Worm (Caenorhabditis elegans): Measurements from ENCODE around the gene pqn-35.

The pqn-35 gene

DNA sequence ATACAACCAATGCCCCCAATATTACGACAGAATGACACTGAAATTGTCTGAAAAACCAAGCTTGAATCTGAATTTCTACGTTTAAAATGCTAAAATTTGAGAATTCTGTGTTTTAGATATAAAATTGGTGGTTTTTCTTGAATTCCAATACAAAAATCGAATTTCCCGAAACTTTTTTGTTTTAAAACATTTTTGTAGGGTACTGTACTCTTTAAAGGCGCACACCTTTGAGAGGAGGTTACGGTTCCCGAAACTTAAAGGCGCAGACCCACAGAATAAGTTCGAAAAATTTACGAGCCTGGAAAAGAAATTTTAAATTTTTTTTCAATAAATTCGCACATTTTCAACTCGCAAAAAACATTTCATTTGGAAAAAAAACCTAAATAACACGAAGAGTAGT, 8.1 kb upstream of the pqn-35 start:
- no peak for TF ChIP-seq ztf-4 (tag; optimal IDR thresholded peaks at IDR 0.05)
- no peak for TF ChIP-seq unc-62 (GFP tag; optimal IDR thresholded peaks at IDR 0.05)
- no peak for TF ChIP-seq egl-5 (tag; optimal IDR thresholded peaks at IDR 0.05)
- TF ChIP-seq elt-1 (tag; optimal IDR thresholded peaks at IDR 0.05): no peak
- no peak for TF ChIP-seq nhr-12 (tag; optimal IDR thresholded peaks at IDR 0.05)
- no peak for TF ChIP-seq elt-2 (tag; optimal IDR thresholded peaks at IDR 0.05)
- TF ChIP-seq nhr-67 (tag; optimal IDR thresholded peaks at IDR 0.05): no peak

DNA sequence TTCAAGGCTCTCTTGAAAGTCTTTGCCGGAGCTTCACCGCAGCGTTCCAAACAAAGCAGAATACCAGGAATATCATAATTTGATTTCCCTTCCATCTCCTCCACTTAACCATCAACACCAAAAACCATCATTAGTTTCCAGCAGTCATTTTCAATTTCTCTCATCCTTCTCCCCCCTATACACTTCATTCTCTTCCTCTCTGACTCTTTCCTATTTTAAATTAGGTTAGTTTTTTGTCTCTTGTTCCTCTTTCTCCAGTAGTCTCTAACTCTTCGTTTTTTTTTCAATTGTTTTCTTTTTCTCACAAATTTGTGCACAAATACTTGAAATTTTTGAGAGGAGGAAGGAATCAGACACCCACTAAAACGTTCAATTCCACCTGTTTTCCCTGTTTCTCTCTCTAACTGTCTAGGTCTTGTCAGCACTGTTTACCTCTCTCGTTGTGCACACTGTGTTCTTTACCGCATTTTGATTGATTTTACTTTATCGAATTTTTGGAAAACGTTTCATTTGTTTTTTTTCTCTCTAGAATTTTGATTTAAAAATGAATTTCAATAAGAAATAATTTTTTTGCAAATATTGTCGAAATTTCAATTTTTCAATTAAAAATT, 6.0 kb upstream of the pqn-35 start:
- TF ChIP-seq fkh-10 (GFP tag; optimal IDR thresholded peaks at IDR 0.05) (peak; percentile 87), ztf-4 (tag; optimal IDR thresholded peaks at IDR 0.05) (no peak), aly-2 (tag; optimal IDR thresholded peaks at IDR 0.05) (no peak), pqm-1 (tag; optimal IDR thresholded peaks at IDR 0.05) (peak; percentile 40), pha-4 (tag; optimal IDR thresholded peaks at IDR 0.05) (peak; percentile 79), elt-2 (tag; optimal IDR thresholded peaks at IDR 0.05) (peak; percentile 37)

ce11 chrII:4608073-4608472, 4.7 kb upstream of the pqn-35 start, which contains the start of gene F35D11.3:
F35D11.3 (plus strand) TSS chrII:4608372.
- TF ChIP-seq elt-3 (tag; optimal IDR thresholded peaks at IDR 0.05): no peak
- no peak for TF ChIP-seq jun-1 (tag; optimal IDR thresholded peaks at IDR 0.05)
- TF ChIP-seq zag-1 (tag; optimal IDR thresholded peaks at IDR 0.05): no peak
- no peak for TF ChIP-seq egl-5 (tag; optimal IDR thresholded peaks at IDR 0.05)
- no peak for TF ChIP-seq snpc-4 (tag; optimal IDR thresholded peaks at IDR 0.05)
- no peak for TF ChIP-seq unc-39 (tag; optimal IDR thresholded peaks at IDR 0.05)
- TF ChIP-seq daf-12 (tag; optimal IDR thresholded peaks at IDR 0.05): no peak
- TF ChIP-seq fkh-10 (GFP tag; optimal IDR thresholded peaks at IDR 0.05): peak; percentile 63

ce11 chrII:4616443-4616842, 3.6 kb downstream of the pqn-35 start, which contains the start of gene clec-136:
clec-136 (minus strand) TSS chrII:4616543.
- no peak for TF ChIP-seq nhr-23 (tag; optimal IDR thresholded peaks at IDR 0.05)
- no peak for TF ChIP-seq ceh-82 (tag; optimal IDR thresholded peaks at IDR 0.05)
- TF ChIP-seq ceh-9 (tag; optimal IDR thresholded peaks at IDR 0.05): no peak
- TF ChIP-seq mml-1 (tag; optimal IDR thresholded peaks at IDR 0.05): no peak
- no peak for TF ChIP-seq nhr-76 (tag; optimal IDR thresholded peaks at IDR 0.05)
- TF ChIP-seq nhr-12 (tag; optimal IDR thresholded peaks at IDR 0.05): no peak
- no peak for TF ChIP-seq ama-1 (optimal IDR thresholded peaks at IDR 0.05)
- TF ChIP-seq egl-5 (tag; optimal IDR thresholded peaks at IDR 0.05): no peak
- no peak for TF ChIP-seq R02D3.7 (tag; optimal IDR thresholded peaks at IDR 0.05)
- TF ChIP-seq nhr-237 (tag; optimal IDR thresholded peaks at IDR 0.05): no peak
- no peak for TF ChIP-seq fos-1 (tag; optimal IDR thresholded peaks at IDR 0.05)
- TF ChIP-seq pha-4 (tag; optimal IDR thresholded peaks at IDR 0.05): no peak
- no peak for TF ChIP-seq nhr-67 (tag; optimal IDR thresholded peaks at IDR 0.05)
- TF ChIP-seq lsy-12 (tag; optimal IDR thresholded peaks at IDR 0.05): no peak
- TF ChIP-seq nhr-43 (tag; optimal IDR thresholded peaks at IDR 0.05; ENCODE audit: poor library complexity, severe bottlenecking): no peak
- no peak for TF ChIP-seq nhr-11 (tag; optimal IDR thresholded peaks at IDR 0.05)
- TF ChIP-seq lin-15B (tag; optimal IDR thresholded peaks at IDR 0.05): no peak
- no peak for TF ChIP-seq nhr-77 (tag; optimal IDR thresholded peaks at IDR 0.05)
- no peak for TF ChIP-seq ztf-11 (tag; optimal IDR thresholded peaks at IDR 0.05)

DNA sequence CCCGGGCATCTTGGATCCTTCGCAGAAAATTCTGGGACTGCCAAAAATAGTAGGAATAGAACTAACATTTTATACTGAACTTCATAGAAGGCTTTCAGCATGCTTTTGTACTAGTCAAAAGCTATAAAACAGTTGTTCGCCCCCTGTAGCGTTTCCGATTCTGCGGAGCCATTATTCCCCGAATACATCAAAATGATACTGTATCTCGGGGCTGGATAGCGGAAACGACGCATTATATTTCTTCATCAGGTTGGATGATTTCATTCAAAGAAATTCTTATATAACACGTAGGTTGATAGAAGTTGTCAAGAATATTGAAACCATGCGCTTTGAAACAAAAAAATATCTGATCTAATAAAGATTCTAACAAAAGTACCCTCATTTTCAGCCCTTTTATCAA, 5.2 kb downstream of the pqn-35 start, which contains the start of gene clec-137:
Gene clec-137 (minus strand): TSS at position 101 of the 400 bp plus-strand sequence.
- TF ChIP-seq sea-2 (GFP tag; optimal IDR thresholded peaks at IDR 0.05) (no peak), ceh-9 (tag; optimal IDR thresholded peaks at IDR 0.05) (no peak), nhr-23 (tag; optimal IDR thresholded peaks at IDR 0.05) (no peak), nhr-77 (tag; optimal IDR thresholded peaks at IDR 0.05) (no peak), ceh-16 (tag; optimal IDR thresholded peaks at IDR 0.05) (no peak), nhr-11 (tag; optimal IDR thresholded peaks at IDR 0.05) (no peak), lsy-12 (tag; optimal IDR thresholded peaks at IDR 0.05) (no peak), tbx-2 (tag; optimal IDR thresholded peaks at IDR 0.05) (no peak)

Measured in whole organism, L3 larva.